Fruit fly (Drosophila melanogaster) whole organism, embryonic: ENCODE measurements around the gene Dic61B.
A peak's percentile ranks its signal among the peaks of the same experiment; 100 is the strongest.

Experiments used
- Ada2b ChIP-seq: fragments of 200-800 bp; sonication (Bioruptor generic); IDR thresholded peaks from 2 replicates; pipeline ENCODE4 v1.3.6; 2022; ENCODE audit warnings: missing biosample characterization, missing genetic modification characterization
- Atf3 ChIP-seq: fragments of 200-800 bp; sonication (Bioruptor generic); optimal IDR thresholded peaks from 3 replicates; lab custom pipeline; 2016; ENCODE audit warnings: missing biosample characterization, missing genetic modification characterization
- B-H1 ChIP-seq: fragments of 200-800 bp; sonication (Bioruptor generic); IDR thresholded peaks from 3 replicates; pipeline ENCODE4 v1.3.6; 2022; ENCODE audit warnings: missing biosample characterization, missing genetic modification characterization
- Blimp-1 ChIP-seq: fragments of 200-800 bp; sonication (Bioruptor generic); optimal IDR thresholded peaks from 3 replicates; lab custom pipeline; 2018; ENCODE audit warnings: missing biosample characterization, missing genetic modification characterization, mild to moderate bottlenecking, moderate library complexity, missing genetic modification reagents
- CG10565 ChIP-seq: fragments of 200-800 bp; sonication (Bioruptor generic); optimal IDR thresholded peaks from 3 replicates; lab custom pipeline; 2016; ENCODE audit warnings: missing biosample characterization, mild to moderate bottlenecking, missing genetic modification characterization
- CG12659 ChIP-seq: fragments of 200-800 bp; sonication (Bioruptor generic); optimal IDR thresholded peaks from 3 replicates; lab custom pipeline; 2017; ENCODE audit warnings: mild to moderate bottlenecking, missing biosample characterization, missing genetic modification reagents, missing genetic modification characterization
- CG13424 ChIP-seq: fragments of 200-800 bp; sonication (Bioruptor generic); optimal IDR thresholded peaks from 2 replicates; lab custom pipeline; 2019; ENCODE audit warnings: missing biosample characterization, mild to moderate bottlenecking, missing genetic modification characterization, moderate library complexity
- CG1602 ChIP-seq: fragments of 200-800 bp; sonication (Bioruptor generic); optimal IDR thresholded peaks from 3 replicates; lab custom pipeline; 2016; ENCODE audit warnings: missing biosample characterization, missing genetic modification characterization
- CG2889 ChIP-seq: fragments of 200-800 bp; sonication (Bioruptor generic); IDR thresholded peaks from 3 replicates; pipeline ENCODE4 v1.3.6; 2022; ENCODE audit warnings: missing biosample characterization, missing genetic modification characterization
- CG31388 ChIP-seq: fragments of 200-800 bp; sonication (Bioruptor generic); optimal IDR thresholded peaks from 2 replicates; lab custom pipeline; 2016; ENCODE audit warnings: missing biosample characterization, missing genetic modification characterization
- CG32532 ChIP-seq: fragments of 200-800 bp; sonication (Bioruptor generic); IDR thresholded peaks from 2 replicates; pipeline ENCODE4 v1.3.6; 2022; ENCODE audit warnings: missing biosample characterization, missing genetic modification characterization
- CG3407 ChIP-seq: fragments of 200-800 bp; sonication (Bioruptor generic); optimal IDR thresholded peaks from 2 replicates; lab custom pipeline; 2018; ENCODE audit warnings: missing biosample characterization, mild to moderate bottlenecking, missing genetic modification characterization
- CG3726 ChIP-seq: fragments of 200-800 bp; sonication (Bioruptor generic); IDR thresholded peaks from 3 replicates; pipeline ENCODE4, ENCODE4 v1.3.6; 2022; ENCODE audit warnings: missing biosample characterization, missing genetic modification characterization
- CG3995 ChIP-seq: fragments of 200-800 bp; sonication (Bioruptor generic); optimal IDR thresholded peaks from 3 replicates; lab custom pipeline; 2016; ENCODE audit warnings: missing biosample characterization, missing genetic modification characterization
- CG4328 ChIP-seq: fragments of 200-800 bp; sonication (Bioruptor generic); optimal IDR thresholded peaks from 3 replicates; lab custom pipeline; 2017; ENCODE audit warnings: missing biosample characterization, missing genetic modification reagents, missing genetic modification characterization
- CG6813 ChIP-seq: fragments of 200-800 bp; sonication (Bioruptor generic); optimal IDR thresholded peaks from 2 replicates; lab custom pipeline; 2017; ENCODE audit warnings: missing biosample characterization, missing genetic modification characterization, mild to moderate bottlenecking, moderate library complexity, missing genetic modification reagents
- CG7928 ChIP-seq: fragments of 200-800 bp; sonication (Bioruptor generic); optimal IDR thresholded peaks from 2 replicates; lab custom pipeline; 2017; ENCODE audit warnings: missing biosample characterization, mild to moderate bottlenecking, missing genetic modification characterization
- CG8359 ChIP-seq: fragments of 200-800 bp; sonication (Bioruptor generic); optimal IDR thresholded peaks from 2 replicates; lab custom pipeline; 2017; ENCODE audit warnings: missing biosample characterization, mild to moderate bottlenecking, missing genetic modification characterization, borderline replicate concordance
- CG8765 ChIP-seq: fragments of 200-800 bp; sonication (Bioruptor generic); IDR thresholded peaks from 2 replicates; pipeline ENCODE4 v1.3.6; 2022; ENCODE audit warnings: missing biosample characterization, missing genetic modification characterization
- CG9215 ChIP-seq: fragments of 200-800 bp; sonication (Bioruptor generic); IDR thresholded peaks from 2 replicates; pipeline ENCODE4 v1.3.6; 2022; ENCODE audit warnings: missing biosample characterization, missing genetic modification characterization
- CG9797 ChIP-seq: fragments of 200-800 bp; sonication (Bioruptor generic); optimal IDR thresholded peaks from 3 replicates; lab custom pipeline; 2018; ENCODE audit warnings: missing biosample characterization, mild to moderate bottlenecking, missing genetic modification characterization
- Elba2 ChIP-seq: fragments of 200-800 bp; sonication (Bioruptor generic); optimal IDR thresholded peaks from 3 replicates; lab custom pipeline; 2016; ENCODE audit warnings: missing biosample characterization, missing genetic modification characterization
- Hmx ChIP-seq: fragments of 200-800 bp; sonication (Bioruptor generic); optimal IDR thresholded peaks from 2 replicates; lab custom pipeline; 2016; ENCODE audit warnings: missing biosample characterization, missing genetic modification characterization
- MESR4 ChIP-seq: fragments of 200-800 bp; sonication (Bioruptor generic); optimal IDR thresholded peaks from 2 replicates; lab custom pipeline; 2018; ENCODE audit warnings: missing biosample characterization, mild to moderate bottlenecking, missing genetic modification characterization, moderate library complexity
- NC2β ChIP-seq: fragments of 200-800 bp; sonication (Bioruptor generic); optimal IDR thresholded peaks from 2 replicates; lab custom pipeline; 2016; ENCODE audit warnings: missing biosample characterization, missing genetic modification characterization
- Neu2 ChIP-seq: fragments of 200-800 bp; sonication (Bioruptor generic); optimal IDR thresholded peaks from 3 replicates; lab custom pipeline; 2016; ENCODE audit warnings: missing biosample characterization, missing genetic modification characterization, borderline replicate concordance
- Sry-β ChIP-seq: fragments of 200-800 bp; sonication (Bioruptor generic); optimal IDR thresholded peaks from 2 replicates; lab custom pipeline; 2018; ENCODE audit warnings: missing biosample characterization, mild to moderate bottlenecking, missing genetic modification characterization, moderate library complexity
- Trl ChIP-seq, 3 experiments: fragments of >200 bp in 2 of 3; fragments of 200-800 bp in 1 of 3; sonication (Bioruptor generic) in 1 of 3; optimal IDR thresholded peaks; 2 replicates in 1 of 3; 3 replicates in 2 of 3; lab custom pipeline; 2016 to 2017; ENCODE audit warnings: missing biosample characterization in 1 of 3, missing genetic modification characterization in 1 of 3
- Vsx1 ChIP-seq: fragments of 200-800 bp; sonication (Bioruptor generic); optimal IDR thresholded peaks from 2 replicates; lab custom pipeline; 2017; ENCODE audit warnings: missing biosample characterization, mild to moderate bottlenecking, missing genetic modification characterization, missing genetic modification reagents
- aop ChIP-seq: fragments of 200-800 bp; sonication (Bioruptor generic); IDR thresholded peaks from 2 replicates; pipeline ENCODE4 v1.3.6; 2022; ENCODE audit warnings: missing biosample characterization, missing genetic modification characterization
- chm ChIP-seq: fragments of 200-800 bp; sonication (Bioruptor generic); IDR thresholded peaks from 2 replicates; pipeline ENCODE4 v1.3.6; 2022; ENCODE audit warnings: missing biosample characterization, missing genetic modification characterization
- crol ChIP-seq: fragments of 200-800 bp; sonication (Bioruptor generic); IDR thresholded peaks from 2 replicates; pipeline ENCODE4 v1.3.6; 2022; ENCODE audit warnings: missing biosample characterization, missing genetic modification characterization
- crp ChIP-seq, 2 experiments: fragments of 200-800 bp; sonication (Bioruptor generic); optimal IDR thresholded peaks; 2 replicates in 1 of 2; 3 replicates in 1 of 2; lab custom pipeline; 2017; ENCODE audit warnings: missing biosample characterization in 2 of 2, missing genetic modification characterization in 2 of 2, mild to moderate bottlenecking in 1 of 2, moderate library complexity in 1 of 2
- cwo ChIP-seq: fragments of 200-800 bp; sonication (Bioruptor generic); optimal IDR thresholded peaks from 3 replicates; lab custom pipeline; 2017; ENCODE audit warnings: missing biosample characterization, missing genetic modification characterization, mild to moderate bottlenecking, moderate library complexity, missing genetic modification reagents
- dan ChIP-seq: fragments of 200-800 bp; sonication (Bioruptor generic); IDR thresholded peaks from 2 replicates; pipeline ENCODE4 v1.3.6; 2022; ENCODE audit warnings: missing biosample characterization, missing genetic modification characterization
- ind ChIP-seq: fragments of 200-800 bp; sonication (Bioruptor generic); optimal IDR thresholded peaks from 3 replicates; lab custom pipeline; 2016; ENCODE audit warnings: missing biosample characterization, missing genetic modification characterization
- jing ChIP-seq: fragments of 200-800 bp; sonication (Bioruptor generic); optimal IDR thresholded peaks from 2 replicates; lab custom pipeline; 2018; ENCODE audit warnings: missing biosample characterization, mild to moderate bottlenecking, missing genetic modification characterization
- kni ChIP-seq: fragments of 200-800 bp; sonication (Bioruptor generic); optimal IDR thresholded peaks from 3 replicates; lab custom pipeline; 2017; ENCODE audit warnings: mild to moderate bottlenecking, missing biosample characterization, missing genetic modification reagents, missing genetic modification characterization
- mld ChIP-seq: fragments of 200-800 bp; sonication (Bioruptor generic); IDR thresholded peaks from 3 replicates; pipeline ENCODE4 v1.3.6; 2022; ENCODE audit warnings: missing biosample characterization, missing genetic modification characterization; ENCODE audit not compliant: partially characterized antibody
- pum ChIP-seq: fragments of 200-800 bp; sonication (Bioruptor generic); optimal IDR thresholded peaks from 2 replicates; lab custom pipeline; 2016; ENCODE audit warnings: missing biosample characterization, missing genetic modification characterization
- shn ChIP-seq: fragments of 200-800 bp; sonication (Bioruptor generic); optimal IDR thresholded peaks from 3 replicates; lab custom pipeline; 2016; ENCODE audit warnings: missing biosample characterization, missing genetic modification characterization
- slou ChIP-seq: fragments of 200-800 bp; sonication (Bioruptor generic); optimal IDR thresholded peaks from 3 replicates; lab custom pipeline; 2016; ENCODE audit warnings: missing biosample characterization, missing genetic modification characterization
- so ChIP-seq: fragments of 200-800 bp; sonication (Bioruptor generic); IDR thresholded peaks from 3 replicates; pipeline ENCODE4 v1.3.6; 2022; ENCODE audit warnings: missing biosample characterization, missing genetic modification characterization
- sqz ChIP-seq: fragments of 200-800 bp; sonication (Bioruptor generic); optimal IDR thresholded peaks from 3 replicates; lab custom pipeline; 2018; ENCODE audit warnings: missing biosample characterization, mild to moderate bottlenecking, missing genetic modification characterization
- stc ChIP-seq: fragments of 200-800 bp; sonication (Bioruptor generic); IDR thresholded peaks from 2 replicates; pipeline ENCODE4 v1.3.6; 2022; ENCODE audit warnings: missing biosample characterization, missing genetic modification characterization
- tio ChIP-seq: fragments of 200-800 bp; sonication (Bioruptor generic); optimal IDR thresholded peaks from 2 replicates; lab custom pipeline; 2017; ENCODE audit warnings: missing biosample characterization, missing genetic modification characterization, inconsistent platforms
- usp ChIP-seq: fragments of >200 bp; optimal IDR thresholded peaks from 2 replicates; lab custom pipeline; 2017; ENCODE audit warnings: missing biosample characterization, missing genetic modification characterization
- vfl ChIP-seq: fragments of 200-800 bp; sonication (Bioruptor generic); optimal IDR thresholded peaks from 2 replicates; lab custom pipeline; 2016; ENCODE audit warnings: missing biosample characterization, missing genetic modification characterization
- vnd ChIP-seq: fragments of 200-800 bp; sonication (Bioruptor generic); IDR thresholded peaks from 3 replicates; pipeline ENCODE4 v1.3.6; 2022; ENCODE audit warnings: missing biosample characterization, missing genetic modification characterization; ENCODE audit not compliant: partially characterized antibody

Gene Dic61B

dm6 chr3L:133806-134325, 18.5 kb downstream of the Dic61B start (continued):
- TF ChIP-seq jing (GFP tag; lab: Kevin White, UChicago) (no peak), Vsx1 (GFP tag; lab: Kevin White, UChicago) (no peak)

dm6 chr3L:133383-133782, 19.0 kb downstream of the Dic61B start:
- TF ChIP-seq CG10565 (GFP tag; lab: Kevin White, UChicago) (no peak), vnd (GFP tag; lab: Robert Waterston, UW) (no peak), CG12659 (GFP tag; lab: Kevin White, UChicago) (no peak), kni (no peak), aop (GFP tag; lab: Robert Waterston, UW) (no peak), so (GFP tag; lab: Robert Waterston, UW) (no peak), Blimp-1 (no peak), vfl (GFP tag; lab: Kevin White, UChicago) (no peak), Elba2 (GFP tag; lab: Kevin White, UChicago) (no peak), CG3407 (GFP tag; lab: Kevin White, UChicago) (no peak), Sry-β (GFP tag; lab: Kevin White, UChicago) (no peak), MESR4 (no peak), chm (GFP tag; lab: Robert Waterston, UW) (peak; percentile 36; the same call in 1 of the 2 replicates), CG2889 (GFP tag; lab: Robert Waterston, UW) (no peak), Ada2b (GFP tag; lab: Robert Waterston, UW) (no peak), CG1602 (GFP tag; lab: Kevin White, UChicago) (no peak), usp (GFP tag; lab: Kevin White, UChicago) (no peak), ind (no peak), CG31388 (GFP tag; lab: Kevin White, UChicago) (no peak), Hmx (GFP tag; lab: Kevin White, UChicago) (no peak), crp (GFP tag; optimal IDR thresholded peaks at IDR 0.05; lab: Kevin White, UChicago) (no peak), tio (no peak), CG8765 (GFP tag; lab: Robert Waterston, UW) (no peak), crol (GFP tag; lab: Robert Waterston, UW) (peak; percentile 64), sqz (GFP tag; lab: Kevin White, UChicago) (no peak), Atf3 (GFP tag; lab: Kevin White, UChicago) (no peak), CG6813 (GFP tag; lab: Kevin White, UChicago) (no peak), CG7928 (no peak), stc (GFP tag; lab: Robert Waterston, UW) (no peak), CG3995 (GFP tag; lab: Kevin White, UChicago) (no peak), shn (GFP tag; lab: Kevin White, UChicago) (no peak), CG32532 (GFP tag; lab: Robert Waterston, UW) (0 out of 2 replicates have a peak, but pooled peaks have one; percentile 12), Trl (optimal IDR thresholded peaks at IDR 0.05; lab: Kevin White, UChicago) (no peak), Trl (GFP tag; optimal IDR thresholded peaks at IDR 0.05; lab: Kevin White, UChicago) (no peak), cwo (GFP tag; lab: Kevin White, UChicago) (peak; percentile 1), B-H1 (GFP tag; lab: Robert Waterston, UW) (no peak), CG4328 (GFP tag; lab: Kevin White, UChicago) (peak; percentile 41), CG3726 (no peak), NC2β (GFP tag; lab: Kevin White, UChicago) (no peak), Neu2 (GFP tag; lab: Kevin White, UChicago) (no peak), CG9797 (GFP tag; lab: Kevin White, UChicago) (no peak), pum (GFP tag; lab: Kevin White, UChicago) (no peak), CG9215 (GFP tag; lab: Robert Waterston, UW) (no peak), CG13424 (tag; lab: Kevin White, UChicago) (no peak), CG8359 (no peak), dan (GFP tag; lab: Robert Waterston, UW) (no peak), slou (GFP tag; lab: Kevin White, UChicago) (no peak), mld (no peak)
